Worm (Caenorhabditis elegans) whole organism, early embryonic: ENCODE measurements around the gene F40F9.3.

Source experiments
- ceh-13 ChIP-seq: fragments of 200-800 bp; sonication (Bioruptor generic); optimal IDR thresholded peaks from 2 replicates; lab custom pipeline; 2018; ENCODE audit warnings: mild to moderate bottlenecking, missing genetic modification characterization, missing compliant biosample characterization
- flt-1 ChIP-seq: fragments of 200-800 bp; sonication (Bioruptor generic); IDR thresholded peaks from 2 replicates; pipeline ENCODE4 v1.3.6; 2022; ENCODE audit warnings: missing genetic modification characterization, missing compliant biosample characterization
- hmbx-1 ChIP-seq: sonication (generic microtip); optimal IDR thresholded peaks from 2 replicates; lab custom pipeline; 2016; ENCODE audit warnings: mild to moderate bottlenecking, missing genetic modification characterization, missing compliant biosample characterization
- hmg-4 ChIP-seq: fragments of 200-800 bp; sonication (Bioruptor generic); optimal IDR thresholded peaks from 2 replicates; lab custom pipeline; 2018; ENCODE audit warnings: mild to moderate bottlenecking, missing genetic modification characterization, missing compliant biosample characterization
- hnd-1 ChIP-seq: sonication (generic microtip); optimal IDR thresholded peaks from 2 replicates; lab custom pipeline; 2016; ENCODE audit warnings: missing genetic modification characterization, missing compliant biosample characterization
- pes-1 ChIP-seq: fragments of 200-800 bp; sonication (Bioruptor generic); IDR thresholded peaks from 2 replicates; pipeline ENCODE4 v1.3.6; 2022; ENCODE audit warnings: missing genetic modification reagents, missing genetic modification characterization, missing compliant biosample characterization
- tbx-37 ChIP-seq: fragments of 200-800 bp; sonication (Bioruptor generic); conservative IDR thresholded peaks from 2 replicates; pipeline ENCODE4 v1.3.6; 2022; ENCODE audit warnings: missing genetic modification reagents, missing genetic modification characterization, missing compliant biosample characterization

- TF ChIP-seq ceh-13 (GFP tag; lab: Kevin White, UChicago), result no peak
- TF ChIP-seq tbx-37 (GFP tag; lab: Robert Waterston, UW), result no peak
- TF ChIP-seq hmbx-1, result no peak
- TF ChIP-seq hmg-4 (GFP tag; lab: Kevin White, UChicago), result no peak
- TF ChIP-seq flt-1 (GFP tag; lab: Robert Waterston, UW), result no peak
- no peak for TF ChIP-seq pes-1 (GFP tag; lab: Robert Waterston, UW)
- no peak for TF ChIP-seq hnd-1
Observed at ce11 chrV:9680260-9680659, 34.7 kb upstream of the F40F9.3 start.
